Worm (Caenorhabditis elegans): ENCODE data around the gene K12H6.7.

Gene K12H6.7

DNA sequence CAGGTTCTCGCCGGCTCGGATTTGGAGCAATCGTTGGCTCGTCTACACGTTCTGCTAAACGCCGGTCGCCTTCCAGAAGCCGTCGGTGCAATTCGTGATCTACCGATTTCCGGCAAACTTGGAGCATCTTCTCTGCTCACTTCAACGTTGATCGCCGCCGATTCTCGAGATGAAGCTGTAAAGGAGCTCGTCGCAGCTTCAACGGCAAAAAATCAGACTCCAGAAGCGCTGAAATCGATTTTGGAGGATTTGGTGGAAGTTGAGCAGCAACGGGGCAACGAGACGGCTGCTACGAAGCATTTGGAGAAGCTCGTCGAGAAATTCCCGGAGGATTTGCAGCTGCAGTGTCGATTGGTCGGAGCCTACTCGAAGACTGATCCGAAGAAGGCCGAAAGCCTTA is 45.1 kb downstream of the K12H6.7 start:
- no peak for TF ChIP-seq blmp-1 (tag; optimal IDR thresholded peaks at IDR 0.05)
- no peak for TF ChIP-seq unc-30 (tag; optimal IDR thresholded peaks at IDR 0.05)
- no peak for TF ChIP-seq unc-98 (GFP tag; IDR thresholded peaks at IDR 0.05)
- TF ChIP-seq unc-130 (tag; optimal IDR thresholded peaks at IDR 0.05) = no peak
- no peak for TF ChIP-seq mef-2 (tag; optimal IDR thresholded peaks at IDR 0.05)

DNA sequence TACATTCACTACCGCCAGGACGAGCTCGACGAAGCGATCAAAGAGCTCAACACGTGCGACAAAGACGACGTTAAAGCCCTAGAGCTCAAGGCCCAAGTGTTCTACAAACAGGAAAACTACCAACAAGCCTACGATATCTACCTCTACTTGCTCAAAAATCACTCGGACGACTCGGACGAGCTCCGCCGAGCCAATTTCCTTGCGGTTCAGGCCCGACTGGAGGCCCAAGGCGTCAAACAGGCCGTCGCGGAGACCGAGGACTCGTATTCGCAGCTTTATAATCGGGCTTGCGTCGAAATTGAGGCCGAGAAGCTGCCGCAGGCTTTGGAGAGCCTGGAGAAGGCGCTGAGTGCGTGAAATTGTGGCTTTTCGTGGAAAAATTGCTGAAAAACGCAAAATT is 48.9 kb downstream of the K12H6.7 start:
- TF ChIP-seq ztf-11 (tag; optimal IDR thresholded peaks at IDR 0.05) (no peak), blmp-1 (tag; optimal IDR thresholded peaks at IDR 0.05) (no peak), C16A3.4 (tag; optimal IDR thresholded peaks at IDR 0.05) (no peak)

ce11 chrII:2787031-2787512 is 49.7 kb downstream of the K12H6.7 start, which contains the start of the genes F08D12.12 and srpa-72:
Gene F08D12.12 (minus strand): TSS chrII:2787081.
Gene srpa-72 (plus strand): TSS chrII:2787481.
- TF ChIP-seq grh-1 (GFP tag; IDR thresholded peaks at IDR 0.05) = no peak
- no peak for TF ChIP-seq mab-9 (GFP tag; IDR thresholded peaks at IDR 0.05)
- no peak for TF ChIP-seq nhr-71 (tag; optimal IDR thresholded peaks at IDR 0.05)
- TF ChIP-seq ceh-63 (GFP tag; optimal IDR thresholded peaks at IDR 0.05) = no peak
- peak; percentile 64 for TF ChIP-seq unc-130 (tag; optimal IDR thresholded peaks at IDR 0.05)
- TF ChIP-seq isw-1 (GFP tag; IDR thresholded peaks at IDR 0.05) = peak; percentile 18; the same call in 1 of the 2 replicates
- TF ChIP-seq pqm-1 (tag; optimal IDR thresholded peaks at IDR 0.05) = no peak
- peak; percentile 23 to 57 (median 57) for TF ChIP-seq dpl-1 (GFP tag; optimal IDR thresholded peaks at IDR 0.05)
- TF ChIP-seq lin-14 (GFP tag; optimal IDR thresholded peaks at IDR 0.05) = peak; percentile 57
- TF ChIP-seq snu-23 (GFP tag; optimal IDR thresholded peaks at IDR 0.05) = peak; percentile 48
- peak; percentile 91 for TF ChIP-seq F16B12.6 (tag; optimal IDR thresholded peaks at IDR 0.05)
- peak; percentile 10 for TF ChIP-seq swsn-7 (tag; optimal IDR thresholded peaks at IDR 0.05)
- TF ChIP-seq alr-1 (tag; optimal IDR thresholded peaks at IDR 0.05; ENCODE audit: borderline replicate concordance) = no peak
- peak in 1 of 2 experiments; percentile 18 for TF ChIP-seq mdl-1 (tag; optimal IDR thresholded peaks at IDR 0.05)
- peak; percentile 15 for TF ChIP-seq lin-15B (tag; optimal IDR thresholded peaks at IDR 0.05)
- TF ChIP-seq xbp-1 (tag; optimal IDR thresholded peaks at IDR 0.05) = peak; percentile 27
- peak; percentile 27 for TF ChIP-seq lin-13 (GFP tag; optimal IDR thresholded peaks at IDR 0.05)
- peak; percentile 23 for TF ChIP-seq nhr-19 (GFP tag; conservative IDR thresholded peaks at IDR 0.05)
- TF ChIP-seq efl-1 (optimal IDR thresholded peaks at IDR 0.05) = peak; percentile 56 to 60
- TF ChIP-seq efl-1 (GFP tag; optimal IDR thresholded peaks at IDR 0.05 in 1 of 2) = peak; percentile 53 to 95
- TF ChIP-seq ceh-82 (tag; optimal IDR thresholded peaks at IDR 0.05) = peak in 2 of 3 experiments; percentile 27 to 41
- TF ChIP-seq nhr-84 (tag; optimal IDR thresholded peaks at IDR 0.05) = no peak
- peak; percentile 42 for TF ChIP-seq C16A3.4 (tag; optimal IDR thresholded peaks at IDR 0.05)
- TF ChIP-seq unc-98 (GFP tag; IDR thresholded peaks at IDR 0.05) = no peak
- TF ChIP-seq lin-35 (GFP tag; optimal IDR thresholded peaks at IDR 0.05) = peak; percentile 29 to 61
- no peak for TF ChIP-seq mef-2 (tag; optimal IDR thresholded peaks at IDR 0.05)
- TF ChIP-seq lsy-2 (tag; optimal IDR thresholded peaks at IDR 0.05) = peak; percentile 36 to 63
- TF ChIP-seq vab-15 (tag; optimal IDR thresholded peaks at IDR 0.05) = peak; percentile 26

ce11 chrII:2785787-2786186 is 51.0 kb downstream of the K12H6.7 start:
- no peak for TF ChIP-seq fkh-10 (GFP tag; optimal IDR thresholded peaks at IDR 0.05)
- TF ChIP-seq efl-1 (optimal IDR thresholded peaks at IDR 0.05) = no peak
- peak in 1 of 2 experiments; percentile 49 for TF ChIP-seq efl-1 (GFP tag; optimal IDR thresholded peaks at IDR 0.05 in 1 of 2)
